Worm (Caenorhabditis elegans) whole organism, L1 larva: ENCODE results near the gene snai-1.

Experiments used
- mdl-1 ChIP-seq, 2 experiments: fragments of 150-350 bp; optimal IDR thresholded peaks; 2 replicates each; lab custom pipeline; 2014 to 2017; ENCODE audit warnings: missing biosample characterization in 2 of 2, missing genetic modification characterization in 2 of 2, inconsistent platforms in 1 of 2
- nhr-11 ChIP-seq: fragments of 150-350 bp; optimal IDR thresholded peaks from 2 replicates; lab custom pipeline; 2014; ENCODE audit warnings: missing biosample characterization, missing genetic modification characterization

DNA sequence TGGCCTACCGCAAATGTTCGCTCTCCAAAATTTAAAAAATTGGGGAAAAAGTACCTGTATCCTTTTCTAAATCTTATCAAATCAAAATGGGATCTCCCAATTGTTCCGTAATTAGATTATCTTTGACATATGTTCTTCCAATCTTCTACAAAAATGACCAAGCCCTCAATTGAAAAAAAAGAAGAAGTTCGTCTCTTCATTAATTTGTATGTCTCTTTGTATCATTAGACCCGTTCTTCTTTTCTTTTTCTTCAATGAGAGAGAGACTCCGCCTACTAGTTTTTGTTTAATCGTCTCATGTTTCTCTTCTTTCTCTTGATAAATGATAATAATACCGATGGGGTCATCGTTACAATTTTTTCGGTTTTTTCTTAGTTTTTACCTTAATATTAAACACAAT is 10.3 kb downstream of the snai-1 start:
- no peak for TF ChIP-seq nhr-11 (tag; lab: Kevin White, UChicago)
- TF ChIP-seq mdl-1 (tag; optimal IDR thresholded peaks at IDR 0.05; lab: Kevin White, UChicago), result no peak
